Fruit fly (Drosophila melanogaster) Kc167 (cell line): ENCODE data around the gene Polr2I.

Experiments
- Myc ChIP-seq: fragments of >200 bp; optimal IDR thresholded peaks from 2 replicates; lab custom pipeline; 2017; ENCODE audit warnings: missing external identifiers
- Sin3A ChIP-seq: fragments of >200 bp; optimal IDR thresholded peaks from 2 replicates; lab custom pipeline; 2018; ENCODE audit warnings: missing external identifiers
- h ChIP-seq: fragments of >200 bp; optimal IDR thresholded peaks from 3 replicates; lab custom pipeline; 2018; ENCODE audit warnings: missing external identifiers
- insv ChIP-seq: fragments of >200 bp; optimal IDR thresholded peaks from 3 replicates; lab custom pipeline; 2018; ENCODE audit warnings: missing external identifiers
- psq ChIP-seq: fragments of >200 bp; optimal IDR thresholded peaks from 2 replicates; lab custom pipeline; 2017; ENCODE audit warnings: missing external identifiers
- ttk ChIP-seq: sonication (Bioruptor generic); optimal IDR thresholded peaks from 2 replicates; lab custom pipeline; 2017; ENCODE audit warnings: missing external identifiers

Polr2I gene

dm6 chr3R:14292307-14292711 lies 16.6 kb upstream of the Polr2I start:
- no peak for TF ChIP-seq h
- TF ChIP-seq psq = no peak
- TF ChIP-seq Sin3A (lab: Kevin White, UChicago) = no peak
- TF ChIP-seq ttk (lab: Kevin White, UChicago) = no peak
- no peak for TF ChIP-seq insv
- no peak for TF ChIP-seq Myc (lab: Kevin White, UChicago)

- TF ChIP-seq Sin3A (lab: Kevin White, UChicago) (no peak), psq (no peak), h (no peak), insv (no peak), ttk (lab: Kevin White, UChicago) (no peak)
Observed at dm6 chr3R:14294397-14295018, 14.4 kb upstream of the Polr2I start.

- TF ChIP-seq Myc (lab: Kevin White, UChicago) (no peak), insv (no peak), Sin3A (lab: Kevin White, UChicago) (no peak)
Observed at dm6 chr3R:14296126-14296525, 12.8 kb upstream of the Polr2I start.

dm6 chr3R:14296700-14297099 lies 12.2 kb upstream of the Polr2I start:
- TF ChIP-seq Sin3A (lab: Kevin White, UChicago) = no peak
- TF ChIP-seq h = no peak
- no peak for TF ChIP-seq ttk (lab: Kevin White, UChicago)
- no peak for TF ChIP-seq insv
- no peak for TF ChIP-seq Myc (lab: Kevin White, UChicago)
- TF ChIP-seq psq = no peak

dm6 chr3R:14297489-14297888 lies 11.4 kb upstream of the Polr2I start:
- TF ChIP-seq insv (no peak), Sin3A (lab: Kevin White, UChicago) (no peak), h (no peak), ttk (lab: Kevin White, UChicago) (no peak), Myc (lab: Kevin White, UChicago) (no peak), psq (no peak)

- TF ChIP-seq Myc (lab: Kevin White, UChicago) = no peak
- TF ChIP-seq h = no peak
- no peak for TF ChIP-seq ttk (lab: Kevin White, UChicago)
- TF ChIP-seq insv = no peak
- no peak for TF ChIP-seq psq
- TF ChIP-seq Sin3A (lab: Kevin White, UChicago) = no peak
Observed at dm6 chr3R:14298078-14298896, 10.6 kb upstream of the Polr2I start.

- TF ChIP-seq Myc (lab: Kevin White, UChicago) = no peak
- no peak for TF ChIP-seq ttk (lab: Kevin White, UChicago)
Observed at dm6 chr3R:14299891-14300290, 9.0 kb upstream of the Polr2I start.

- TF ChIP-seq ttk (lab: Kevin White, UChicago) (no peak), h (no peak), insv (no peak), Sin3A (lab: Kevin White, UChicago) (no peak), psq (no peak), Myc (lab: Kevin White, UChicago) (no peak)
Observed at dm6 chr3R:14302128-14302527, 6.8 kb upstream of the Polr2I start, which contains the start of gene IFT54. IFT54 (plus strand) TSS chr3R:14302428.

- TF ChIP-seq Sin3A (lab: Kevin White, UChicago) = no peak
- TF ChIP-seq insv = no peak
- TF ChIP-seq ttk (lab: Kevin White, UChicago) = no peak
- TF ChIP-seq psq = no peak
- no peak for TF ChIP-seq Myc (lab: Kevin White, UChicago)
- TF ChIP-seq h = no peak
Observed at dm6 chr3R:14307972-14308673, 766 bp upstream of the Polr2I start.

- no peak for TF ChIP-seq Myc (lab: Kevin White, UChicago)
- TF ChIP-seq insv = no peak
- no peak for TF ChIP-seq h
- no peak for TF ChIP-seq ttk (lab: Kevin White, UChicago)
- no peak for TF ChIP-seq psq
- no peak for TF ChIP-seq Sin3A (lab: Kevin White, UChicago)
Observed at dm6 chr3R:14310062-14310461, 1.2 kb downstream of the Polr2I start, which contains the start of gene CG31321. CG31321 (plus strand) TSS chr3R:14310362.

dm6 chr3R:14311027-14311426 lies 2.1 kb downstream of the Polr2I start:
- no peak for TF ChIP-seq insv
- no peak for TF ChIP-seq ttk (lab: Kevin White, UChicago)
- no peak for TF ChIP-seq Sin3A (lab: Kevin White, UChicago)
- TF ChIP-seq Myc (lab: Kevin White, UChicago) = no peak
- no peak for TF ChIP-seq psq
- no peak for TF ChIP-seq h

- TF ChIP-seq ttk (lab: Kevin White, UChicago) = no peak
- TF ChIP-seq insv = no peak
- TF ChIP-seq Myc (lab: Kevin White, UChicago) = no peak
- no peak for TF ChIP-seq h
- no peak for TF ChIP-seq psq
- no peak for TF ChIP-seq Sin3A (lab: Kevin White, UChicago)
Observed at dm6 chr3R:14314554-14314953, 5.7 kb downstream of the Polr2I start, which contains the start of gene Crz. Crz (plus strand) TSS chr3R:14314854.
